Fruit fly (Drosophila melanogaster) whole organism: ENCODE data around the gene CG32986.

Experiments
- CG8478 ChIP-seq: fragments of >200 bp; optimal IDR thresholded peaks from 2 replicates; lab custom pipeline; 2018; ENCODE audit warnings: inconsistent platforms
- EcR ChIP-seq, 2 experiments: fragments of >200 bp; optimal IDR thresholded peaks; 2 replicates each; lab custom pipeline; 2017; ENCODE audit warnings: missing biosample characterization in 2 of 2, missing genetic modification characterization in 2 of 2, missing genetic modification reagents in 2 of 2
- pan ChIP-seq: fragments of >200 bp; optimal IDR thresholded peaks from 2 replicates; lab custom pipeline; 2017
- psq ChIP-seq: fragments of >200 bp; optimal IDR thresholded peaks from 2 replicates; lab custom pipeline; 2017
- usp ChIP-seq: fragments of >200 bp; optimal IDR thresholded peaks from 2 replicates; lab custom pipeline; 2017; ENCODE audit warnings: missing biosample characterization, missing genetic modification characterization, mixed read lengths

DNA sequence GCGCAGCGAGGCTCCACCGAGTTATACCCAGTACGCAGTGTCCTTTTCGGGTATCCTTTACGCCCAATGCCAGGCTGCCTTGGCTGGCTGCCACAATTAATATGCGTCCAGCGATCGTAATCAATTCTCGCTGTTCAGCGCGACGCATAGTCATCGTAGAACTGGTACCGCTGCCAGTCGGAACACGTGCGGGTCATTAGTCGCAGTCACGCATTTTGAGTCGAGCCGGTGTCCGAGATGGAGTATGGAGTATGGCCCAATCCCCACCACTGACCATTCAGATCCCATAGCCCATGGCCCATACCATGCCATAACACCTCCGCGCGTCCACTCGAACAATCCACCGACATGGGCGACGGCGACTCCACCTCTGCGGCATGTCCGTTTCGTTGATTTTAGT lies 4.8 kb upstream of the CG32986 start:
- TF ChIP-seq CG8478: no peak
- no peak for TF ChIP-seq pan
- TF ChIP-seq psq (lab: Kevin White, UChicago): no peak
- no peak for TF ChIP-seq usp (GFP tag; lab: Kevin White, UChicago)
- TF ChIP-seq EcR (GFP tag; optimal IDR thresholded peaks at IDR 0.05; lab: Kevin White, UChicago): no peak
